Worm (Caenorhabditis elegans) whole organism, L1 larva: ENCODE data around the gene sphr-1.

Experiments used
- C34B4.2 ChIP-seq: sonication (generic microtip); optimal IDR thresholded peaks from 2 replicates; lab custom pipeline; 2017; ENCODE audit warnings: mild to moderate bottlenecking, missing genetic modification characterization, missing compliant biosample characterization
- F16B12.6 ChIP-seq: fragments of 150-350 bp; optimal IDR thresholded peaks from 2 replicates; lab custom pipeline; 2014; ENCODE audit warnings: missing biosample characterization, missing genetic modification characterization
- alr-1 ChIP-seq: fragments of 200-800 bp; sonication (Bioruptor generic); optimal IDR thresholded peaks from 2 replicates; lab custom pipeline; 2018; ENCODE audit warnings: borderline replicate concordance, mild to moderate bottlenecking, missing genetic modification characterization, missing compliant biosample characterization
- aly-2 ChIP-seq: fragments of 150-350 bp; optimal IDR thresholded peaks from 2 replicates; lab custom pipeline; 2014; ENCODE audit warnings: missing biosample characterization, missing genetic modification characterization
- ama-1 ChIP-seq: fragments of 150-350 bp; optimal IDR thresholded peaks from 2 replicates; lab custom pipeline; 2014
- ceh-63 ChIP-seq: fragments of 200-800 bp; sonication (Bioruptor generic); optimal IDR thresholded peaks from 2 replicates; lab custom pipeline; 2018; ENCODE audit warnings: mild to moderate bottlenecking, missing genetic modification characterization, missing compliant biosample characterization
- ceh-88 ChIP-seq: fragments of 200-800 bp; sonication (Bioruptor generic); IDR thresholded peaks from 2 replicates; pipeline ENCODE4 v1.3.6; 2022; ENCODE audit warnings: missing genetic modification characterization, missing compliant biosample characterization
- ceh-90 ChIP-seq: sonication (generic microtip); optimal IDR thresholded peaks from 2 replicates; lab custom pipeline; 2016; ENCODE audit warnings: missing genetic modification characterization, missing compliant biosample characterization
- ces-1 ChIP-seq: fragments of 150-350 bp; optimal IDR thresholded peaks from 2 replicates; lab custom pipeline; 2014; ENCODE audit warnings: missing biosample characterization, missing genetic modification reagents, missing genetic modification characterization
- dpl-1 ChIP-seq, 3 experiments: fragments of 150-350 bp in 2 of 3; sonication (generic microtip) in 1 of 3; optimal IDR thresholded peaks; 2 replicates each; lab custom pipeline; 2014 to 2017; ENCODE audit warnings: missing biosample characterization in 3 of 3, missing genetic modification characterization in 3 of 3, missing genetic modification reagents in 3 of 3
- efl-1 ChIP-seq, 4 experiments: fragments of 150-350 bp; optimal IDR thresholded peaks in 3 of 4; peaks in 1 of 4; 1 replicate in 1 of 4; 2 replicates in 3 of 4; lab custom pipeline; 2014; ENCODE audit warnings: missing biosample characterization in 2 of 4, missing genetic modification characterization in 2 of 4, missing genetic modification reagents in 2 of 4
- efl-3 ChIP-seq: fragments of 200-800 bp; sonication (Bioruptor generic); optimal IDR thresholded peaks from 2 replicates; lab custom pipeline; 2018; ENCODE audit warnings: mild to moderate bottlenecking, missing genetic modification characterization, missing compliant biosample characterization
- egl-13 ChIP-seq: sonication (generic microtip); optimal IDR thresholded peaks from 2 replicates; lab custom pipeline; 2016; ENCODE audit warnings: missing genotype, missing genetic modification reagents, missing genetic modification characterization, missing compliant biosample characterization
- elt-2 ChIP-seq: sonication (generic microtip); optimal IDR thresholded peaks from 2 replicates; lab custom pipeline; 2016; ENCODE audit warnings: missing genetic modification characterization, mild to moderate bottlenecking, inconsistent platforms, missing compliant biosample characterization, missing genetic modification reagents
- elt-3 ChIP-seq, 6 experiments: fragments of 150-350 bp in 1 of 6; sonication (generic microtip); optimal IDR thresholded peaks; 2 replicates each; lab custom pipeline; 2017 to 2018; ENCODE audit warnings: missing biosample characterization in 6 of 6, missing genetic modification characterization in 6 of 6, inconsistent platforms in 1 of 6
- ets-5 ChIP-seq: fragments of 200-800 bp; sonication (Bioruptor generic); IDR thresholded peaks from 2 replicates; pipeline ENCODE4 v1.3.6; 2022; ENCODE audit warnings: missing genetic modification characterization, missing compliant biosample characterization
- fkh-10 ChIP-seq: sonication (generic microtip); optimal IDR thresholded peaks from 2 replicates; lab custom pipeline; 2017; ENCODE audit warnings: missing biosample characterization, missing genetic modification reagents, missing genetic modification characterization
- fkh-8 ChIP-seq: sonication (generic microtip); optimal IDR thresholded peaks from 2 replicates; lab custom pipeline; 2016; ENCODE audit warnings: mild to moderate bottlenecking, missing genetic modification characterization, missing compliant biosample characterization
- grh-1 ChIP-seq: fragments of 200-800 bp; sonication (Bioruptor generic); IDR thresholded peaks from 2 replicates; pipeline ENCODE4 v1.3.6; 2022; ENCODE audit warnings: missing genetic modification reagents, missing genetic modification characterization, missing compliant biosample characterization
- isw-1 ChIP-seq: fragments of 200-800 bp; sonication (Bioruptor generic); IDR thresholded peaks from 2 replicates; pipeline ENCODE4 v1.3.6; 2022; ENCODE audit warnings: missing genetic modification characterization, missing compliant biosample characterization
- lin-15B ChIP-seq: fragments of 150-350 bp; sonication (generic microtip); optimal IDR thresholded peaks from 3 replicates; lab custom pipeline; 2014; ENCODE audit warnings: missing biosample characterization, missing genetic modification characterization
- lin-39 ChIP-seq: fragments of 150-350 bp; optimal IDR thresholded peaks from 2 replicates; lab custom pipeline; 2014; ENCODE audit warnings: missing biosample characterization, missing genetic modification reagents, missing genetic modification characterization
- lir-3 ChIP-seq: sonication (generic microtip); optimal IDR thresholded peaks from 2 replicates; lab custom pipeline; 2016; ENCODE audit warnings: mild to moderate bottlenecking, missing genetic modification characterization, moderate library complexity, missing compliant biosample characterization; ENCODE audit not compliant: poor library complexity
- nhr-11 ChIP-seq: fragments of 150-350 bp; optimal IDR thresholded peaks from 2 replicates; lab custom pipeline; 2014; ENCODE audit warnings: missing biosample characterization, missing genetic modification characterization
- nhr-12 ChIP-seq: sonication (generic microtip); optimal IDR thresholded peaks from 2 replicates; lab custom pipeline; 2017; ENCODE audit warnings: missing biosample characterization, missing genetic modification characterization
- nhr-237 ChIP-seq: fragments of 150-350 bp; optimal IDR thresholded peaks from 2 replicates; lab custom pipeline; 2014; ENCODE audit warnings: missing biosample characterization, missing genetic modification characterization
- nhr-28 ChIP-seq: fragments of 150-350 bp; optimal IDR thresholded peaks from 2 replicates; lab custom pipeline; 2014; ENCODE audit warnings: missing biosample characterization, missing genetic modification characterization
- nhr-47 ChIP-seq: sonication (generic microtip); optimal IDR thresholded peaks from 2 replicates; lab custom pipeline; 2016; ENCODE audit warnings: mild to moderate bottlenecking, missing genetic modification characterization, moderate library complexity, missing compliant biosample characterization
- nhr-84 ChIP-seq: sonication (generic microtip); optimal IDR thresholded peaks from 2 replicates; lab custom pipeline; 2017; ENCODE audit warnings: missing biosample characterization, missing genetic modification characterization
- nhr-85 ChIP-seq: sonication (generic microtip); peaks from one replicate; lab custom pipeline; 2016; ENCODE audit warnings: missing genetic modification characterization, inconsistent platforms, missing compliant biosample characterization
- pag-3 ChIP-seq: sonication (generic microtip); optimal IDR thresholded peaks from 2 replicates; lab custom pipeline; 2017; ENCODE audit warnings: missing genetic modification characterization, mild to moderate bottlenecking, missing compliant biosample characterization, antibody characterized with exemption, borderline replicate concordance; ENCODE audit not compliant: insufficient read depth
- pax-3 ChIP-seq: fragments of 200-800 bp; sonication (Bioruptor generic); optimal IDR thresholded peaks from 2 replicates; lab custom pipeline; 2018; ENCODE audit warnings: mild to moderate bottlenecking, missing genetic modification characterization, moderate library complexity, missing compliant biosample characterization
- pqm-1 ChIP-seq: sonication (generic microtip); optimal IDR thresholded peaks from 3 replicates; lab custom pipeline; 2017; ENCODE audit warnings: missing biosample characterization, missing genetic modification characterization
- skn-1 ChIP-seq: fragments of 150-350 bp; optimal IDR thresholded peaks from 2 replicates; lab custom pipeline; 2014; ENCODE audit warnings: missing biosample characterization, missing genetic modification characterization
- snpc-4 ChIP-seq: fragments of 150-350 bp; optimal IDR thresholded peaks from 2 replicates; lab custom pipeline; 2014; ENCODE audit warnings: missing biosample characterization, missing genetic modification characterization
- sox-4 ChIP-seq: sonication (generic microtip); optimal IDR thresholded peaks from 2 replicates; lab custom pipeline; 2016; ENCODE audit warnings: missing genetic modification characterization, missing compliant biosample characterization
- sup-37 ChIP-seq: fragments of 200-800 bp; sonication (Bioruptor generic); optimal IDR thresholded peaks from 2 replicates; lab custom pipeline; 2018; ENCODE audit warnings: mild to moderate bottlenecking, missing genetic modification characterization, missing compliant biosample characterization
- swsn-7 ChIP-seq: sonication (generic microtip); optimal IDR thresholded peaks from 2 replicates; lab custom pipeline; 2016; ENCODE audit warnings: missing genetic modification characterization, missing compliant biosample characterization
- tbx-2 ChIP-seq: sonication (generic microtip); optimal IDR thresholded peaks from 2 replicates; lab custom pipeline; 2016; ENCODE audit warnings: missing genetic modification characterization, missing compliant biosample characterization
- unc-130 ChIP-seq: fragments of 150-350 bp; optimal IDR thresholded peaks from 2 replicates; lab custom pipeline; 2017; ENCODE audit warnings: missing biosample characterization, missing genetic modification characterization, inconsistent platforms
- unc-30 ChIP-seq: sonication (generic microtip); optimal IDR thresholded peaks from 2 replicates; lab custom pipeline; 2017; ENCODE audit warnings: missing biosample characterization, missing genetic modification characterization
- unc-86 ChIP-seq: sonication (generic microtip); optimal IDR thresholded peaks from 2 replicates; lab custom pipeline; 2016; ENCODE audit warnings: missing genetic modification characterization, missing compliant biosample characterization
- unc-98 ChIP-seq: fragments of 200-800 bp; sonication (Bioruptor generic); IDR thresholded peaks from 2 replicates; pipeline ENCODE4 v1.3.6; 2022; ENCODE audit warnings: missing genetic modification characterization, missing compliant biosample characterization
- vab-15 ChIP-seq: sonication (generic microtip); optimal IDR thresholded peaks from 2 replicates; lab custom pipeline; 2017; ENCODE audit warnings: missing genotype, mild to moderate bottlenecking, missing genetic modification characterization, missing compliant biosample characterization
- xbp-1 ChIP-seq: sonication (generic microtip); optimal IDR thresholded peaks from 2 replicates; lab custom pipeline; 2016; ENCODE audit warnings: missing genetic modification characterization, missing compliant biosample characterization
- zag-1 ChIP-seq: fragments of 150-350 bp; optimal IDR thresholded peaks from 2 replicates; lab custom pipeline; 2014; ENCODE audit warnings: missing biosample characterization, missing genetic modification characterization
- zip-4 ChIP-seq: fragments of 200-800 bp; sonication (Bioruptor generic); optimal IDR thresholded peaks from 2 replicates; lab custom pipeline; 2018; ENCODE audit warnings: mild to moderate bottlenecking, missing genetic modification characterization, moderate library complexity, missing compliant biosample characterization
- ztf-4 ChIP-seq: fragments of 150-350 bp; optimal IDR thresholded peaks from 2 replicates; lab custom pipeline; 2014; ENCODE audit warnings: missing biosample characterization, missing genetic modification characterization

The sphr-1 gene

DNA sequence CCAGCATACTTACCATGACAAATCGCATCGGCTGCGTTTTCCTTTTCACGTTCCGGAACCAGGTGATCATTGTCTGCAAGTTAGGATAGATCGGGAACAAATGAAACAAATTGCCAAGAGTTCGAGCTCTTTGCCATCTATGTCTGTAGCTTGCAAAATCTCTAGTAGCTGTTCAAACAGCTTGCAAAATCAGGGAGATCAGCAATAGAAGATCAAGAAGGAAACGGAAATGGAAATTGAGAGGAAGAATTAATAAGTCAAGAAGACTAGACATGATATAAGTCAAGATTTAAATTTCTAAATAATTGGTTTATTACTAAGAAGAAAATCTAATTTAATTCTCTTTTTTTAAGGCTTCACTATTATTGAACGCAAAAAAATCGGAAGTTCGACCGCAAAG lies 40.9 kb downstream of the sphr-1 start, which contains the start of gene F07C3.3:
TSS of gene F07C3.3 (minus strand) at position 101 of the 400 bp plus-strand sequence.
- TF ChIP-seq nhr-85 (tag; lab: Kevin White, UChicago) (no peak), skn-1 (tag; lab: Kevin White, UChicago) (no peak), zag-1 (tag; lab: Kevin White, UChicago) (no peak)

- TF ChIP-seq fkh-10 (GFP tag; lab: Kevin White, UChicago) (peak; percentile 91), xbp-1 (tag; lab: Kevin White, UChicago) (peak; percentile 81), isw-1 (GFP tag; lab: Robert Waterston, UW) (peak; percentile 66), aly-2 (tag; lab: Kevin White, UChicago) (peak; percentile 58), elt-3 (tag; optimal IDR thresholded peaks at IDR 0.05; lab: Kevin White, UChicago) (peak in 2 of 6 experiments; percentile 40 to 70), ceh-63 (no peak), pag-3 (tag; lab: Kevin White, UChicago) (peak; percentile 13), grh-1 (GFP tag; lab: Robert Waterston, UW) (peak; percentile 57; the same call in 1 of the 2 replicates), elt-2 (tag; lab: Kevin White, UChicago) (peak; percentile 64), C34B4.2 (no peak), efl-3 (no peak), ces-1 (GFP tag; lab: Kevin White, UChicago) (no peak), lin-39 (tag; lab: Kevin White, UChicago) (peak; percentile 34), ceh-88 (GFP tag; lab: Robert Waterston, UW) (no peak), unc-30 (tag; lab: Kevin White, UChicago) (no peak), ama-1 (lab: Kevin White, UChicago) (peak; percentile 46), zag-1 (tag; lab: Kevin White, UChicago) (peak; percentile 35), ets-5 (GFP tag; lab: Robert Waterston, UW) (no peak), efl-1 (optimal IDR thresholded peaks at IDR 0.05; lab: Kevin White, UChicago) (peak; percentile 82 to 85), efl-1 (GFP tag; optimal IDR thresholded peaks at IDR 0.05 in 1 of 2; lab: Kevin White, UChicago) (peak; percentile 78 to 97), ztf-4 (peak; percentile 57), nhr-47 (tag; lab: Kevin White, UChicago) (peak; percentile 85), skn-1 (tag; lab: Kevin White, UChicago) (peak; percentile 52), sup-37 (GFP tag; lab: Kevin White, UChicago) (no peak), nhr-84 (tag; lab: Kevin White, UChicago) (no peak), lir-3 (tag; lab: Kevin White, UChicago) (peak; percentile 28), swsn-7 (tag; lab: Kevin White, UChicago) (peak; percentile 91), zip-4 (GFP tag; lab: Kevin White, UChicago) (peak; percentile 25), fkh-8 (tag; lab: Kevin White, UChicago) (peak; percentile 73), nhr-12 (tag; lab: Kevin White, UChicago) (no peak), nhr-11 (tag; lab: Kevin White, UChicago) (no peak), nhr-28 (no peak), alr-1 (tag; lab: Kevin White, UChicago) (no peak), unc-98 (GFP tag; lab: Robert Waterston, UW) (no peak), nhr-237 (tag; lab: Kevin White, UChicago) (no peak), tbx-2 (tag; lab: Kevin White, UChicago) (peak; percentile 90), snpc-4 (tag; lab: Kevin White, UChicago) (peak; percentile 69), unc-130 (tag; lab: Kevin White, UChicago) (no peak), pqm-1 (no peak), dpl-1 (GFP tag; optimal IDR thresholded peaks at IDR 0.05; lab: Kevin White, UChicago) (peak; percentile 74 to 87 (median 83)), ceh-90 (tag; lab: Kevin White, UChicago) (peak; percentile 4), unc-86 (peak; percentile 83), vab-15 (tag; lab: Kevin White, UChicago) (no peak), sox-4 (tag; lab: Kevin White, UChicago) (no peak), nhr-85 (tag; lab: Kevin White, UChicago) (peak; percentile 91), pax-3 (tag; lab: Kevin White, UChicago) (no peak), F16B12.6 (tag; lab: Kevin White, UChicago) (peak; percentile 48), egl-13 (peak; percentile 52), lin-15B (tag; lab: Kevin White, UChicago) (peak; percentile 54)
Measured at ce11 chrV:9243171-9243996, 52.0 kb downstream of the sphr-1 start, which contains the start of gene glo-4. glo-4 (minus strand) TSS chrV:9243221.
